Fruit fly (Drosophila melanogaster): Measurements from ENCODE around the gene CG11109.
A peak's percentile ranks its signal among the peaks of the same experiment; 100 is the strongest.

CG11109 gene

DNA sequence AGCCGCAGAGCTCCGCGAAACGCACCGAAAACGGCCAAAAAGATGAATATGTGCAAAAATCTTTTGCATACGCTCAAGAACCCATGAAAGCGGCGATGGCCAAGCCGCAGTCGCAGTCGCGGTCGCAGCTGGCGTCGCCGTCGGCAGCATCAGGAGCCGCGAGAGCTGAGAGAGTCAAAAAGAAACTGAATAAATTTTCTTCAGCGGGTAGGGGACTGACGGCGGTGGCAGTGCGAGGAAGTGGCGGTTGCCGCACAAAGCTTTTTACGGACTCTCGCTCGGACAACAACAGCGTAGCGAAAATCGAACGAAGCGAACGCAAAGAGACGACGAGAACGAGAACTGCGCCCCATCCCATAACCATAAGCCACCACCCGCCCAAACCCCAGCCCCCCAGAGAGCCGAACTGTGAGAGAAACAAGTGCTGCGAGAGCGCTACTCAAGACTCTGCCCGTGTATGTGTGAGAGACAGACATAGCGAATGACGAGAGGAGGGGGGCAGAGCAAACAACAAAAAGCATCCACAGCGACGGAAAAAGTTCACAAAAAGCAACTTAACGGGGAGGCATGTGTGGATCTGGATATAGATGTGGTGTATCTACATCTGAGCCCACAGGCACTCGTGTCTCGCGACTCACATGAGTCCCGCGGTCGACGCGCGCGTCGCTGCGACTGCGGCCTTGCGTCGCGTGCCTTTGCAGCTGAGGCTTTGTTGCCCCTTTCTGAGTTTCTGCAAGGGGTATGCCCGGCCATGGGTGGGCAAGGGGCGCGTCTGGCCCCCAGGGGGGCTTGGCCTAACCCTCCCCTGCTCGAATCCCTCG lies 36.6 kb upstream of the CG11109 start, which contains the start of gene jim (continued):
- TF ChIP-seq z (GFP tag; IDR thresholded peaks at IDR 0.05): 0 out of 3 replicates have a peak, but pooled peaks have one; percentile 12
- peak; percentile 62 for TF ChIP-seq Drgx (GFP tag; IDR thresholded peaks at IDR 0.05)
- TF ChIP-seq CG3726 (GFP tag; IDR thresholded peaks at IDR 0.05): no peak
- TF ChIP-seq ems (GFP tag; optimal IDR thresholded peaks at IDR 0.05): no peak
- TF ChIP-seq lola (GFP tag; optimal IDR thresholded peaks at IDR 0.05): no peak
- peak in 1 of 2 experiments; percentile 63 for TF ChIP-seq bsh (GFP tag; optimal IDR thresholded peaks at IDR 0.05)
- peak; percentile 58 for TF ChIP-seq lab (GFP tag; optimal IDR thresholded peaks at IDR 0.05)
- TF ChIP-seq CG6791 (GFP tag; IDR thresholded peaks at IDR 0.05; ENCODE audit: partially characterized antibody): no peak
- peak; percentile 45; the same call in 1 of the 2 replicates for TF ChIP-seq NFAT (GFP tag; IDR thresholded peaks at IDR 0.05)
- TF ChIP-seq CG11695 (GFP tag; IDR thresholded peaks at IDR 0.05): 0 out of 3 replicates have a peak, but pooled peaks have one; percentile 8
- TF ChIP-seq slbo (GFP tag; IDR thresholded peaks at IDR 0.05): peak; percentile 23; the same call in 1 of the 2 replicates
- no peak for TF ChIP-seq CG3838 (GFP tag; optimal IDR thresholded peaks at IDR 0.05)
- no peak for TF ChIP-seq CG1233 (GFP tag; optimal IDR thresholded peaks at IDR 0.05)
- TF ChIP-seq Jarid2 (GFP tag; optimal IDR thresholded peaks at IDR 0.05): peak; percentile 25
- TF ChIP-seq CG6813 (GFP tag; optimal IDR thresholded peaks at IDR 0.05): peak; percentile 39
- no peak for TF ChIP-seq CG14860 (GFP tag; IDR thresholded peaks at IDR 0.05; ENCODE audit: partially characterized antibody)
- peak; percentile 26 for TF ChIP-seq sqz (GFP tag; optimal IDR thresholded peaks at IDR 0.05)
- peak; percentile 49 for TF ChIP-seq mirr (GFP tag; optimal IDR thresholded peaks at IDR 0.05)
- TF ChIP-seq lbe (GFP tag; optimal IDR thresholded peaks at IDR 0.05): peak; percentile 43
- TF ChIP-seq Rfx (GFP tag; IDR thresholded peaks at IDR 0.05): peak; percentile 24
- TF ChIP-seq CG13894 (tag; optimal IDR thresholded peaks at IDR 0.05): peak; percentile 79
- no peak for TF ChIP-seq CG1602 (GFP tag; optimal IDR thresholded peaks at IDR 0.05)
- TF ChIP-seq CG6254 (GFP tag; optimal IDR thresholded peaks at IDR 0.05): peak; percentile 19
- TF ChIP-seq cg (GFP tag; optimal IDR thresholded peaks at IDR 0.05): peak; percentile 88
- TF ChIP-seq Scr (GFP tag; IDR thresholded peaks at IDR 0.05; ENCODE audit: partially characterized antibody): no peak
- TF ChIP-seq lmd (GFP tag; IDR thresholded peaks at IDR 0.05): no peak
- no peak for TF ChIP-seq Bdp1 (GFP tag; optimal IDR thresholded peaks at IDR 0.05)
- TF ChIP-seq CG32532 (GFP tag; IDR thresholded peaks at IDR 0.05): peak; percentile 54; the same call in 1 of the 2 replicates
- TF ChIP-seq CG34224 (GFP tag; IDR thresholded peaks at IDR 0.05; ENCODE audit: partially characterized antibody): peak; percentile 66; the same call in 1 of the 3 replicates
- peak; percentile 20; the same call in 1 of the 3 replicates for TF ChIP-seq ken (GFP tag; IDR thresholded peaks at IDR 0.05)
- TF ChIP-seq Hmr (GFP tag; optimal IDR thresholded peaks at IDR 0.05): peak; percentile 60
- TF ChIP-seq Fer1 (GFP tag; optimal IDR thresholded peaks at IDR 0.05): peak; percentile 68
- TF ChIP-seq CG12942 (GFP tag; optimal IDR thresholded peaks at IDR 0.05): no peak
- no peak for TF ChIP-seq ase (GFP tag; IDR thresholded peaks at IDR 0.05)
- TF ChIP-seq CG12299 (tag; optimal IDR thresholded peaks at IDR 0.05): peak; percentile 12
- peak; percentile 32; the same call in 1 of the 2 replicates for TF ChIP-seq Atf6 (GFP tag; IDR thresholded peaks at IDR 0.05)
- peak; percentile 44; the same call in 1 of the 2 replicates for TF ChIP-seq seq (GFP tag; IDR thresholded peaks at IDR 0.05)
- no peak for TF ChIP-seq chn (GFP tag; optimal IDR thresholded peaks at IDR 0.05)
- TF ChIP-seq h (optimal IDR thresholded peaks at IDR 0.05): no peak
- TF ChIP-seq CG8290 (GFP tag; optimal IDR thresholded peaks at IDR 0.05): no peak
- TF ChIP-seq CG8290 (tag; optimal IDR thresholded peaks at IDR 0.05): peak in 1 of 2 experiments; percentile 37
- TF ChIP-seq CG11456 (GFP tag; IDR thresholded peaks at IDR 0.05): 0 out of 3 replicates have a peak, but pooled peaks have one; percentile 14
- TF ChIP-seq CG12769 (tag; optimal IDR thresholded peaks at IDR 0.05): peak; percentile 93
- TF ChIP-seq Dll (GFP tag; IDR thresholded peaks at IDR 0.05; ENCODE audit: partially characterized antibody): peak; percentile 53; the same call in 2 of the 4 replicates
- TF ChIP-seq chinmo (GFP tag; IDR thresholded peaks at IDR 0.05; ENCODE audit: partially characterized antibody): peak; percentile 94; the same call in 3 of the 4 replicates
- 0 out of 3 replicates have a peak, but pooled peaks have one; percentile 49 for TF ChIP-seq HLH4C (GFP tag; IDR thresholded peaks at IDR 0.05; ENCODE audit: partially characterized antibody)
- peak; percentile 4 for TF ChIP-seq Meics (GFP tag; optimal IDR thresholded peaks at IDR 0.05)

All from whole organism, embryonic.